Worm (Caenorhabditis elegans): ENCODE data around the gene pmk-1.

The pmk-1 gene

ce11 chrIV:8173610-8174009 is 25.0 kb downstream of the pmk-1 start:
- TF ChIP-seq ama-1 (optimal IDR thresholded peaks at IDR 0.05), result no peak
- no peak for TF ChIP-seq aly-2 (tag; optimal IDR thresholded peaks at IDR 0.05)
- no peak for TF ChIP-seq nhr-21 (tag; optimal IDR thresholded peaks at IDR 0.05)
- TF ChIP-seq ztf-11 (tag; optimal IDR thresholded peaks at IDR 0.05), result no peak
- no peak for TF ChIP-seq nhr-23 (tag; optimal IDR thresholded peaks at IDR 0.05)
- TF ChIP-seq alr-1 (tag; optimal IDR thresholded peaks at IDR 0.05), result no peak
- TF ChIP-seq C34F6.9 (tag; optimal IDR thresholded peaks at IDR 0.05), result no peak
- no peak for TF ChIP-seq nhr-237 (tag; optimal IDR thresholded peaks at IDR 0.05)
- no peak for TF ChIP-seq elt-3 (tag; optimal IDR thresholded peaks at IDR 0.05)
- TF ChIP-seq nhr-25 (tag; optimal IDR thresholded peaks at IDR 0.05), result no peak
- no peak for TF ChIP-seq Y55F3AM.14 (GFP tag; optimal IDR thresholded peaks at IDR 0.05)
- no peak for TF ChIP-seq lin-13 (GFP tag; optimal IDR thresholded peaks at IDR 0.05)
- no peak for TF ChIP-seq lin-39 (tag; optimal IDR thresholded peaks at IDR 0.05)
- no peak for TF ChIP-seq mdl-1 (tag; optimal IDR thresholded peaks at IDR 0.05)

- TF ChIP-seq ama-1 (optimal IDR thresholded peaks at IDR 0.05) (no peak), ceh-82 (tag; optimal IDR thresholded peaks at IDR 0.05) (no peak), lin-11 (tag; optimal IDR thresholded peaks at IDR 0.05) (no peak), Y55F3AM.14 (GFP tag; optimal IDR thresholded peaks at IDR 0.05) (no peak), nhr-25 (tag; optimal IDR thresholded peaks at IDR 0.05) (peak; percentile 6), ceh-16 (tag; optimal IDR thresholded peaks at IDR 0.05) (no peak), fos-1 (tag; optimal IDR thresholded peaks at IDR 0.05) (peak; percentile 76), blmp-1 (tag; optimal IDR thresholded peaks at IDR 0.05; ENCODE audit: insufficient read depth) (peak; percentile 23), sem-4 (tag; optimal IDR thresholded peaks at IDR 0.05) (no peak)
These were observed 26.2 kb downstream of the pmk-1 start for ce11 chrIV:8174792-8175191.

- TF ChIP-seq lin-13 (GFP tag; optimal IDR thresholded peaks at IDR 0.05) (no peak), gmeb-1 (tag; optimal IDR thresholded peaks at IDR 0.05) (no peak), R02D3.7 (tag; optimal IDR thresholded peaks at IDR 0.05) (no peak), lsy-2 (tag; optimal IDR thresholded peaks at IDR 0.05) (no peak), sma-9 (GFP tag; optimal IDR thresholded peaks at IDR 0.05) (no peak), sma-9 (tag; optimal IDR thresholded peaks at IDR 0.05) (no peak), Y55F3AM.14 (GFP tag; optimal IDR thresholded peaks at IDR 0.05) (no peak), fos-1 (tag; optimal IDR thresholded peaks at IDR 0.05) (no peak), nhr-129 (tag; optimal IDR thresholded peaks at IDR 0.05) (no peak)
These were observed 27.3 kb downstream of the pmk-1 start, which contains the start of gene pct-1 for ce11 chrIV:8175686-8176532. pct-1 (plus strand) TSS chrIV:8176482.

- TF ChIP-seq peb-1 (tag; optimal IDR thresholded peaks at IDR 0.05), result no peak
- TF ChIP-seq unc-55 (GFP tag; optimal IDR thresholded peaks at IDR 0.05), result no peak
- no peak for TF ChIP-seq lin-11 (tag; optimal IDR thresholded peaks at IDR 0.05)
- no peak for TF ChIP-seq ceh-16 (tag; optimal IDR thresholded peaks at IDR 0.05)
- no peak for TF ChIP-seq mbf-1 (tag; optimal IDR thresholded peaks at IDR 0.05)
- TF ChIP-seq elt-1 (tag; optimal IDR thresholded peaks at IDR 0.05), result no peak
- no peak for TF ChIP-seq nhr-6 (tag; optimal IDR thresholded peaks at IDR 0.05)
- TF ChIP-seq nhr-11 (tag; optimal IDR thresholded peaks at IDR 0.05), result no peak
These were observed 32.8 kb downstream of the pmk-1 start for ce11 chrIV:8181404-8181803.

- no peak for TF ChIP-seq unc-55 (GFP tag; optimal IDR thresholded peaks at IDR 0.05)
- no peak for TF ChIP-seq elt-1 (tag; optimal IDR thresholded peaks at IDR 0.05)
- TF ChIP-seq Y55F3AM.14 (GFP tag; optimal IDR thresholded peaks at IDR 0.05), result no peak
- TF ChIP-seq egl-27 (tag; optimal IDR thresholded peaks at IDR 0.05), result no peak
- TF ChIP-seq nhr-237 (tag; optimal IDR thresholded peaks at IDR 0.05), result no peak
- no peak for TF ChIP-seq peb-1 (tag; optimal IDR thresholded peaks at IDR 0.05)
- TF ChIP-seq nhr-6 (tag; optimal IDR thresholded peaks at IDR 0.05), result no peak
- TF ChIP-seq F13H6.1 (tag; optimal IDR thresholded peaks at IDR 0.05), result no peak
- TF ChIP-seq ceh-16 (tag; optimal IDR thresholded peaks at IDR 0.05), result no peak
- no peak for TF ChIP-seq alr-1 (tag; optimal IDR thresholded peaks at IDR 0.05)
- TF ChIP-seq nhr-12 (tag; optimal IDR thresholded peaks at IDR 0.05), result no peak
- TF ChIP-seq nhr-10 (tag; optimal IDR thresholded peaks at IDR 0.05), result no peak
- no peak for TF ChIP-seq nhr-25 (tag; optimal IDR thresholded peaks at IDR 0.05)
- TF ChIP-seq sma-9 (GFP tag; optimal IDR thresholded peaks at IDR 0.05), result no peak
- no peak for TF ChIP-seq sma-9 (tag; optimal IDR thresholded peaks at IDR 0.05)
- no peak for TF ChIP-seq ztf-4 (tag; optimal IDR thresholded peaks at IDR 0.05)
- no peak for TF ChIP-seq aly-2 (tag; optimal IDR thresholded peaks at IDR 0.05)
- TF ChIP-seq mab-5 (tag; optimal IDR thresholded peaks at IDR 0.05), result no peak
- TF ChIP-seq mdl-1 (tag; optimal IDR thresholded peaks at IDR 0.05), result no peak
These were observed 34.0 kb downstream of the pmk-1 start for ce11 chrIV:8182566-8182965.

Measured in whole organism, L2 larva.